Fruit fly (Drosophila melanogaster) whole organism, embryonic: ENCODE data around the gene Rad17.
A peak's percentile ranks its signal among the peaks of the same experiment; 100 is the strongest.

Source experiments
- CG10565 ChIP-seq: fragments of 200-800 bp; sonication (Bioruptor generic); optimal IDR thresholded peaks from 3 replicates; lab custom pipeline; 2016; ENCODE audit warnings: missing biosample characterization, mild to moderate bottlenecking, missing genetic modification characterization
- CG11696 ChIP-seq: fragments of 200-800 bp; sonication (Bioruptor generic); IDR thresholded peaks from 2 replicates; pipeline ENCODE4 v1.3.6; 2022; ENCODE audit warnings: missing biosample characterization, missing genetic modification characterization
- CG15269 ChIP-seq: fragments of 200-800 bp; sonication (Bioruptor generic); optimal IDR thresholded peaks from 2 replicates; lab custom pipeline; 2018; ENCODE audit warnings: missing biosample characterization, mild to moderate bottlenecking, missing genetic modification characterization, moderate library complexity
- CG17612 ChIP-seq: fragments of 200-800 bp; sonication (Bioruptor generic); IDR thresholded peaks from 2 replicates; pipeline ENCODE4 v1.3.6; 2022; ENCODE audit warnings: missing biosample characterization, missing genetic modification characterization
- CG17912 ChIP-seq: fragments of 200-800 bp; sonication (Bioruptor generic); optimal IDR thresholded peaks from 2 replicates; lab custom pipeline; 2018; ENCODE audit warnings: missing biosample characterization, mild to moderate bottlenecking, missing genetic modification characterization
- CG18011 ChIP-seq: fragments of 200-800 bp; sonication (Bioruptor generic); optimal IDR thresholded peaks from 2 replicates; lab custom pipeline; 2017; ENCODE audit warnings: missing biosample characterization, missing genetic modification characterization, mild to moderate bottlenecking, moderate library complexity, missing genotype
- CG18599 ChIP-seq: fragments of 200-800 bp; sonication (Bioruptor generic); optimal IDR thresholded peaks from 3 replicates; lab custom pipeline; 2017; ENCODE audit warnings: missing biosample characterization, missing genetic modification characterization, mild to moderate bottlenecking, moderate library complexity, missing genetic modification reagents
- CG2120 ChIP-seq: fragments of 200-800 bp; sonication (Bioruptor generic); optimal IDR thresholded peaks from 3 replicates; lab custom pipeline; 2016; ENCODE audit warnings: missing biosample characterization, missing genetic modification characterization
- CG3065 ChIP-seq: fragments of 200-800 bp; sonication (Bioruptor generic); optimal IDR thresholded peaks from 2 replicates; lab custom pipeline; 2016; ENCODE audit warnings: missing biosample characterization, missing genetic modification characterization
- CG4360 ChIP-seq: fragments of 200-800 bp; sonication (Bioruptor generic); IDR thresholded peaks from 2 replicates; pipeline ENCODE4 v1.3.6; 2022; ENCODE audit warnings: missing biosample characterization, missing genetic modification characterization
- CG4424 ChIP-seq: fragments of 200-800 bp; sonication (Bioruptor generic); optimal IDR thresholded peaks from 3 replicates; lab custom pipeline; 2016; ENCODE audit warnings: missing biosample characterization, missing genetic modification characterization
- CG5180 ChIP-seq: fragments of 200-800 bp; sonication (Bioruptor generic); optimal IDR thresholded peaks from 3 replicates; lab custom pipeline; 2017; ENCODE audit warnings: missing biosample characterization, missing genetic modification characterization, mild to moderate bottlenecking, moderate library complexity, missing genetic modification reagents
- CG7271 ChIP-seq: fragments of 200-800 bp; sonication (Bioruptor generic); optimal IDR thresholded peaks from 2 replicates; lab custom pipeline; 2018; ENCODE audit warnings: missing biosample characterization, mild to moderate bottlenecking, missing genetic modification characterization, moderate library complexity
- CG8924 ChIP-seq: fragments of 200-800 bp; optimal IDR thresholded peaks from 3 replicates; lab custom pipeline; 2019; ENCODE audit warnings: missing biosample characterization, mild to moderate bottlenecking, missing genetic modification characterization, moderate library complexity
- CG9609 ChIP-seq: fragments of 200-800 bp; sonication (Bioruptor generic); optimal IDR thresholded peaks from 3 replicates; lab custom pipeline; 2016; ENCODE audit warnings: missing biosample characterization, missing genetic modification characterization
- Camta ChIP-seq: fragments of 200-800 bp; sonication (Bioruptor generic); optimal IDR thresholded peaks from 2 replicates; lab custom pipeline; 2016; ENCODE audit warnings: missing biosample characterization, missing genetic modification characterization
- Chrac-16 ChIP-seq: fragments of 200-800 bp; sonication (Bioruptor generic); optimal IDR thresholded peaks from 3 replicates; lab custom pipeline; 2016; ENCODE audit warnings: missing biosample characterization, missing genetic modification characterization
- CkIIα-i1 ChIP-seq: fragments of 200-800 bp; sonication (Bioruptor generic); IDR thresholded peaks from 2 replicates; pipeline ENCODE4 v1.3.6; 2022; ENCODE audit warnings: missing biosample characterization, missing genetic modification characterization
- D ChIP-seq, 2 experiments: fragments of 200-800 bp in 1 of 2; fragments of >200 bp in 1 of 2; sonication (Bioruptor generic) in 1 of 2; optimal IDR thresholded peaks; 2 replicates in 1 of 2; 3 replicates in 1 of 2; lab custom pipeline; 2017; ENCODE audit warnings: mild to moderate bottlenecking in 1 of 2, missing biosample characterization in 1 of 2, missing genetic modification characterization in 1 of 2, missing genetic modification reagents in 1 of 2
- Dfd ChIP-seq, 2 experiments: fragments of >200 bp; optimal IDR thresholded peaks; 2 replicates each; lab custom pipeline; 2017; ENCODE audit warnings: missing biosample characterization in 2 of 2, missing genetic modification characterization in 2 of 2
- Dip3 ChIP-seq: fragments of 200-800 bp; sonication (Bioruptor generic); optimal IDR thresholded peaks from 3 replicates; lab custom pipeline; 2016; ENCODE audit warnings: missing biosample characterization, missing genetic modification characterization
- Hsf ChIP-seq: fragments of 200-800 bp; sonication (Bioruptor generic); optimal IDR thresholded peaks from 3 replicates; lab custom pipeline; 2016; ENCODE audit warnings: missing biosample characterization, missing genetic modification characterization
- Med ChIP-seq: fragments of 200-800 bp; sonication (Bioruptor generic); peaks from one replicate; lab custom pipeline; 2016; ENCODE audit warnings: missing biosample characterization, missing genetic modification characterization, mild to moderate bottlenecking, inconsistent platforms, moderate library complexity
- Mrtf ChIP-seq: fragments of 200-800 bp; sonication (Bioruptor generic); IDR thresholded peaks from 3 replicates; pipeline ENCODE4 v1.3.6; 2022; ENCODE audit warnings: missing biosample characterization, missing genetic modification characterization
- Opbp ChIP-seq: fragments of 200-800 bp; sonication (Bioruptor generic); IDR thresholded peaks from 3 replicates; pipeline ENCODE4 v1.3.6; 2022; ENCODE audit warnings: missing biosample characterization, missing genetic modification characterization; ENCODE audit not compliant: partially characterized antibody
- Sox100B ChIP-seq: fragments of 200-800 bp; sonication (Bioruptor generic); optimal IDR thresholded peaks from 3 replicates; lab custom pipeline; 2018; ENCODE audit warnings: missing biosample characterization, mild to moderate bottlenecking, missing genetic modification characterization
- Sry-β ChIP-seq: fragments of 200-800 bp; sonication (Bioruptor generic); optimal IDR thresholded peaks from 2 replicates; lab custom pipeline; 2018; ENCODE audit warnings: missing biosample characterization, mild to moderate bottlenecking, missing genetic modification characterization, moderate library complexity
- Usf ChIP-seq: fragments of 200-800 bp; sonication (Bioruptor generic); optimal IDR thresholded peaks from 2 replicates; lab custom pipeline; 2017; ENCODE audit warnings: missing genotype, missing biosample characterization, missing genetic modification characterization
- abd-A ChIP-seq: fragments of 200-800 bp; sonication (Bioruptor generic); optimal IDR thresholded peaks from 3 replicates; lab custom pipeline; 2019; ENCODE audit warnings: missing biosample characterization, mild to moderate bottlenecking, missing genetic modification characterization, moderate library complexity
- bsh ChIP-seq, 2 experiments: fragments of 200-800 bp; sonication (Bioruptor generic); optimal IDR thresholded peaks; 2 replicates each; lab custom pipeline; 2017 to 2018; ENCODE audit warnings: mild to moderate bottlenecking in 2 of 2, missing biosample characterization in 2 of 2, missing genetic modification characterization in 2 of 2, moderate library complexity in 1 of 2
- corto ChIP-seq: fragments of 200-800 bp; sonication (Bioruptor generic); optimal IDR thresholded peaks from 2 replicates; lab custom pipeline; 2016; ENCODE audit warnings: missing biosample characterization, mild to moderate bottlenecking, missing genetic modification characterization, moderate library complexity
- dmrt11E ChIP-seq: fragments of 200-800 bp; sonication (Bioruptor generic); optimal IDR thresholded peaks from 3 replicates; lab custom pipeline; 2018; ENCODE audit warnings: missing biosample characterization, mild to moderate bottlenecking, missing genetic modification characterization, moderate library complexity
- eve ChIP-seq, 2 experiments: fragments of >200 bp; optimal IDR thresholded peaks; 2 replicates each; lab custom pipeline; 2017; ENCODE audit warnings: missing biosample characterization in 2 of 2, missing genetic modification characterization in 2 of 2
- fd64A ChIP-seq: fragments of 200-800 bp; sonication (Bioruptor generic); optimal IDR thresholded peaks from 3 replicates; lab custom pipeline; 2018; ENCODE audit warnings: missing biosample characterization, mild to moderate bottlenecking, missing genetic modification characterization
- ftz-f1 ChIP-seq: fragments of 200-800 bp; sonication (Bioruptor generic); optimal IDR thresholded peaks from 2 replicates; lab custom pipeline; 2016; ENCODE audit warnings: missing biosample characterization, missing genetic modification characterization
- gce ChIP-seq: fragments of 200-800 bp; sonication (Bioruptor generic); IDR thresholded peaks from 3 replicates; pipeline ENCODE4 v1.3.6; 2022; ENCODE audit warnings: missing biosample characterization, missing genetic modification characterization
- ham ChIP-seq: fragments of 200-800 bp; sonication (Bioruptor generic); IDR thresholded peaks from 2 replicates; pipeline ENCODE4 v1.3.6; 2022; ENCODE audit warnings: missing biosample characterization, missing genetic modification characterization
- hkb ChIP-seq, 2 experiments: fragments of 200-800 bp in 1 of 2; fragments of >200 bp in 1 of 2; sonication (Bioruptor generic) in 1 of 2; IDR thresholded peaks in 1 of 2; optimal IDR thresholded peaks in 1 of 2; 2 replicates each; pipeline versions ENCODE4 v1.3.6 to Lab custom; 2017 to 2022; ENCODE audit warnings: missing biosample characterization in 1 of 2, missing genetic modification characterization in 1 of 2
- klu ChIP-seq: fragments of 200-800 bp; sonication (Bioruptor generic); IDR thresholded peaks from 2 replicates; pipeline ENCODE4 v1.3.6; 2022; ENCODE audit warnings: missing biosample characterization, missing genetic modification characterization
- psq ChIP-seq: fragments of 200-800 bp; sonication (Bioruptor generic); optimal IDR thresholded peaks from 2 replicates; lab custom pipeline; 2017; ENCODE audit warnings: missing biosample characterization, missing genetic modification characterization
- pum ChIP-seq: fragments of 200-800 bp; sonication (Bioruptor generic); optimal IDR thresholded peaks from 2 replicates; lab custom pipeline; 2016; ENCODE audit warnings: missing biosample characterization, missing genetic modification characterization
- repo ChIP-seq: fragments of 200-800 bp; sonication (Bioruptor generic); optimal IDR thresholded peaks from 2 replicates; lab custom pipeline; 2016; ENCODE audit warnings: missing biosample characterization, missing genetic modification characterization
- rib ChIP-seq: fragments of 200-800 bp; sonication (Bioruptor generic); IDR thresholded peaks from 2 replicates; pipeline ENCODE4 v1.3.6; 2022; ENCODE audit warnings: missing biosample characterization, missing genetic modification characterization
- ro ChIP-seq: fragments of 200-800 bp; sonication (Bioruptor generic); IDR thresholded peaks from 2 replicates; pipeline ENCODE4 v1.3.6; 2022; ENCODE audit warnings: missing biosample characterization, missing genetic modification characterization
- sna ChIP-seq: fragments of 200-800 bp; sonication (Bioruptor generic); IDR thresholded peaks from 2 replicates; pipeline ENCODE4 v1.3.6; 2022; ENCODE audit warnings: missing biosample characterization, missing genetic modification characterization; ENCODE audit not compliant: partially characterized antibody
- zen ChIP-seq: fragments of 200-800 bp; sonication (Bioruptor generic); optimal IDR thresholded peaks from 3 replicates; lab custom pipeline; 2018; ENCODE audit warnings: missing biosample characterization, mild to moderate bottlenecking, missing genetic modification characterization, moderate library complexity
- zen2 ChIP-seq: fragments of 200-800 bp; sonication (Bioruptor generic); IDR thresholded peaks from 3 replicates; pipeline ENCODE4 v1.3.6; 2022; ENCODE audit warnings: missing biosample characterization, missing genetic modification characterization; ENCODE audit not compliant: partially characterized antibody

Gene Rad17

DNA sequence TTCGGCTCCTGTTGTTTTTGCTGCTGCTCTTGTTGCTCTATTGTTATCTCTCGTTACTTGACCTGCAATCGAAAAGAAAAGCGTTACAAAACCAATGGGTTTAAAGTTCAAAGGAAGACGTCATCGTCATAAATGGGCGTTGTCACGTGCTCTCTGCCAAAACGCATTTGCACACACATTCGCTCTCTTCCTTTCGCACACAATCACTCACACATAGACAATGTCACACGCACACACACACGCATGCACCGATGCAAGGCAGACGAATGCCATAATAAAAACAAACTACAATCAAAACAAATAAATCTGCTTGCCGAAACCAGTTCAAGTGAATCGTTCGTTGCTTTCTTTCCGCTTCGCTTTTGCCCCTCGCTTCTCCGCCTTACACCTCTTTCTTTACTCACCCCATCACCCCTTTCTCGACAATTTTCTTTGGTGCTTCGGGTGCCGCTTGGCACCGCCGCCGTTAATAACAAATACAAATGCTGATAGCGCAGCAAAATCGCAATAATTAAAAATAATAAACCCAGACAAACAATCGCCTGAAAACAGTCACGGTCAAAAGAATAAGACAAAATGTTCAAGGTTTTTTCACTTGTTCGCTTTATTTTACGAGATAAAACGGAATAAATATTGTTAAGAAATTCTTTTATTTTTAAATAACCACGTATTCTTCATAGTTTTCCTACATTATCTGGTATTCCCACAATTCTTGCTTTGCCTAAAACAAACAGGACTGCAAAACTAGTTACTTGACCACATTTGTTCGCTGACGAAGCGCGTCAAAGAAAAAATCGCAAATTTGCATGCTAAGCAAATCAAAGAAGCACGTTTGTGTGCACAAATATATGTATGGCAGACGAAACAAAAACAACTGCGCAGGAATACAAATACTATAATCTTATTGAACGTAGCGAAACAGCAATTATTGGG, 13.4 kb downstream of the Rad17 start (continued):
- TF ChIP-seq CG3065 (GFP tag; lab: Kevin White, UChicago) (no peak), zen (tag; lab: Kevin White, UChicago) (no peak), ro (GFP tag; lab: Robert Waterston, UW) (no peak), Mrtf (GFP tag; lab: Robert Waterston, UW) (no peak), CG17612 (GFP tag; lab: Robert Waterston, UW) (no peak), CG4424 (GFP tag; lab: Kevin White, UChicago) (peak; percentile 8), gce (GFP tag; lab: Robert Waterston, UW) (no peak), Sox100B (GFP tag; lab: Kevin White, UChicago) (no peak), pum (GFP tag; lab: Kevin White, UChicago) (no peak), CG8924 (tag; lab: Kevin White, UChicago) (peak; percentile 29), CkIIα-i1 (GFP tag; lab: Robert Waterston, UW) (no peak), sna (GFP tag; lab: Robert Waterston, UW) (no peak), rib (GFP tag; lab: Robert Waterston, UW) (no peak), bsh (GFP tag; optimal IDR thresholded peaks at IDR 0.05; lab: Kevin White, UChicago) (peak in 1 of 2 experiments; percentile 60), Camta (GFP tag; lab: Kevin White, UChicago) (no peak), zen2 (no peak), CG4360 (GFP tag; lab: Robert Waterston, UW) (0 out of 2 replicates have a peak, but pooled peaks have one; percentile 34), abd-A (tag; lab: Kevin White, UChicago) (no peak), CG9609 (no peak), ham (GFP tag; lab: Robert Waterston, UW) (no peak), dmrt11E (peak; percentile 11), Dip3 (GFP tag; lab: Kevin White, UChicago) (peak; percentile 2), Hsf (GFP tag; lab: Kevin White, UChicago) (peak; percentile 15), psq (GFP tag; lab: Kevin White, UChicago) (peak; percentile 66), Opbp (GFP tag; lab: Robert Waterston, UW) (no peak), Dfd (GFP tag; optimal IDR thresholded peaks at IDR 0.05; lab: Kevin White, UChicago) (no peak), CG11696 (peak; percentile 71; the same call in 1 of the 2 replicates), CG18599 (GFP tag; lab: Kevin White, UChicago) (no peak), CG5180 (GFP tag; lab: Kevin White, UChicago) (no peak), ftz-f1 (GFP tag; lab: Kevin White, UChicago) (peak; percentile 8), CG7271 (tag; lab: Kevin White, UChicago) (no peak), corto (peak; percentile 74), D (optimal IDR thresholded peaks at IDR 0.05; lab: Kevin White, UChicago) (no peak), D (GFP tag; optimal IDR thresholded peaks at IDR 0.05; lab: Kevin White, UChicago) (no peak), eve (GFP tag; optimal IDR thresholded peaks at IDR 0.05; lab: Kevin White, UChicago) (no peak), CG18011 (peak; percentile 35), CG17912 (GFP tag; lab: Kevin White, UChicago) (no peak), CG2120 (GFP tag; lab: Kevin White, UChicago) (peak; percentile 51), CG10565 (GFP tag; lab: Kevin White, UChicago) (no peak), fd64A (GFP tag; lab: Kevin White, UChicago) (peak; percentile 9), hkb (optimal IDR thresholded peaks at IDR 0.05; lab: Kevin White, UChicago) (no peak), hkb (GFP tag; IDR thresholded peaks at IDR 0.05; lab: Robert Waterston, UW) (no peak), Sry-β (GFP tag; lab: Kevin White, UChicago) (no peak), Med (GFP tag; lab: Kevin White, UChicago) (peak; percentile 62), Usf (peak; percentile 6), repo (GFP tag; lab: Kevin White, UChicago) (no peak), CG15269 (tag; lab: Kevin White, UChicago) (no peak), Chrac-16 (GFP tag; lab: Kevin White, UChicago) (no peak), klu (GFP tag; lab: Robert Waterston, UW) (no peak)
